Fruit fly (Drosophila melanogaster) whole organism, embryonic: ENCODE results near the gene AspRS-m.

Source experiments
- Awh ChIP-seq: fragments of 200-800 bp; sonication (Bioruptor generic); IDR thresholded peaks from 2 replicates; pipeline ENCODE4, ENCODE4 v1.3.6; 2022; ENCODE audit warnings: missing biosample characterization, missing genetic modification characterization
- B-H1 ChIP-seq: fragments of 200-800 bp; sonication (Bioruptor generic); IDR thresholded peaks from 3 replicates; pipeline ENCODE4 v1.3.6; 2022; ENCODE audit warnings: missing biosample characterization, missing genetic modification characterization
- BtbVII ChIP-seq: fragments of 200-800 bp; sonication (Bioruptor generic); optimal IDR thresholded peaks from 3 replicates; lab custom pipeline; 2017; ENCODE audit warnings: missing biosample characterization, mild to moderate bottlenecking, missing genetic modification characterization
- CG11723 ChIP-seq: fragments of 200-800 bp; sonication (Bioruptor generic); optimal IDR thresholded peaks from 2 replicates; lab custom pipeline; 2017; ENCODE audit warnings: missing biosample characterization, mild to moderate bottlenecking, missing genetic modification characterization
- CG13775 ChIP-seq: fragments of 200-800 bp; sonication (Bioruptor generic); optimal IDR thresholded peaks from 3 replicates; lab custom pipeline; 2017; ENCODE audit warnings: missing biosample characterization, mild to moderate bottlenecking, missing genetic modification characterization
- CG14667 ChIP-seq: fragments of 200-800 bp; sonication (Bioruptor generic); IDR thresholded peaks from 2 replicates; pipeline ENCODE4 v1.3.6; 2022; ENCODE audit warnings: missing biosample characterization, missing genetic modification characterization
- CG14860 ChIP-seq: fragments of 200-800 bp; sonication (Bioruptor generic); IDR thresholded peaks from 3 replicates; pipeline ENCODE4 v1.3.6; 2022; ENCODE audit warnings: missing biosample characterization, missing genetic modification characterization; ENCODE audit not compliant: partially characterized antibody
- CG15696 ChIP-seq: fragments of 200-800 bp; sonication (Bioruptor generic); optimal IDR thresholded peaks from 2 replicates; lab custom pipeline; 2019; ENCODE audit warnings: missing biosample characterization, mild to moderate bottlenecking, missing genetic modification characterization, moderate library complexity
- CG1603 ChIP-seq: fragments of 200-800 bp; sonication (Bioruptor generic); optimal IDR thresholded peaks from 2 replicates; lab custom pipeline; 2019; ENCODE audit warnings: missing biosample characterization, mild to moderate bottlenecking, missing genetic modification characterization, moderate library complexity
- CG16813 ChIP-seq: fragments of 200-800 bp; sonication (Bioruptor generic); IDR thresholded peaks from 3 replicates; pipeline ENCODE4 v1.3.6; 2022; ENCODE audit warnings: missing biosample characterization, missing genetic modification characterization; ENCODE audit not compliant: partially characterized antibody
- CG17829 ChIP-seq: fragments of 200-800 bp; optimal IDR thresholded peaks from 2 replicates; lab custom pipeline; 2019; ENCODE audit warnings: missing biosample characterization, mild to moderate bottlenecking, missing genetic modification characterization, moderate library complexity
- CG2120 ChIP-seq: fragments of 200-800 bp; sonication (Bioruptor generic); optimal IDR thresholded peaks from 3 replicates; lab custom pipeline; 2016; ENCODE audit warnings: missing biosample characterization, missing genetic modification characterization
- CG2199 ChIP-seq: fragments of 200-800 bp; sonication (Bioruptor generic); IDR thresholded peaks from 3 replicates; pipeline ENCODE4 v1.3.6; 2022; ENCODE audit warnings: missing biosample characterization, missing genetic modification characterization
- CG34422 ChIP-seq: fragments of 200-800 bp; sonication (Bioruptor generic); IDR thresholded peaks from 3 replicates; pipeline ENCODE4 v1.3.6; 2022; ENCODE audit warnings: missing biosample characterization, missing genetic modification characterization
- CG3847 ChIP-seq: fragments of 200-800 bp; sonication (Bioruptor generic); IDR thresholded peaks from 2 replicates; pipeline ENCODE4 v1.3.6; 2022; ENCODE audit warnings: missing biosample characterization, missing genetic modification characterization
- CG4617 ChIP-seq: fragments of 200-800 bp; sonication (Bioruptor generic); optimal IDR thresholded peaks from 3 replicates; lab custom pipeline; 2016; ENCODE audit warnings: missing biosample characterization, missing genetic modification characterization, borderline replicate concordance
- CG6272 ChIP-seq: fragments of 200-800 bp; sonication (Bioruptor generic); IDR thresholded peaks from 2 replicates; pipeline ENCODE4 v1.3.6; 2022; ENCODE audit warnings: missing biosample characterization, missing genetic modification characterization
- CG6813 ChIP-seq: fragments of 200-800 bp; sonication (Bioruptor generic); optimal IDR thresholded peaks from 2 replicates; lab custom pipeline; 2017; ENCODE audit warnings: missing biosample characterization, missing genetic modification characterization, mild to moderate bottlenecking, moderate library complexity, missing genetic modification reagents
- CG7372 ChIP-seq: fragments of 200-800 bp; sonication (Bioruptor generic); IDR thresholded peaks from 2 replicates; pipeline ENCODE4 v1.3.6; 2022; ENCODE audit warnings: missing biosample characterization, missing genetic modification characterization
- CG8281 ChIP-seq: fragments of 200-800 bp; sonication (Bioruptor generic); optimal IDR thresholded peaks from 2 replicates; lab custom pipeline; 2018; ENCODE audit warnings: missing biosample characterization, mild to moderate bottlenecking, missing genetic modification characterization, moderate library complexity
- CG8478 ChIP-seq: fragments of >200 bp; optimal IDR thresholded peaks from 2 replicates; lab custom pipeline; 2018
- CG9437 ChIP-seq: fragments of 200-800 bp; sonication (Bioruptor generic); optimal IDR thresholded peaks from 2 replicates; lab custom pipeline; 2018; ENCODE audit warnings: missing biosample characterization, mild to moderate bottlenecking, missing genetic modification characterization
- Dbx ChIP-seq: fragments of 200-800 bp; sonication (Bioruptor generic); IDR thresholded peaks from 3 replicates; pipeline ENCODE4 v1.3.6; 2022; ENCODE audit warnings: missing biosample characterization, missing genetic modification characterization
- Dref ChIP-seq: fragments of 200-800 bp; sonication (Bioruptor generic); IDR thresholded peaks from 2 replicates; pipeline ENCODE4 v1.3.6; 2022; ENCODE audit warnings: missing biosample characterization, missing genetic modification characterization
- H2.0 ChIP-seq: fragments of 200-800 bp; sonication (Bioruptor generic); IDR thresholded peaks from 2 replicates; pipeline ENCODE4 v1.3.6; 2022; ENCODE audit warnings: missing biosample characterization, missing genetic modification characterization
- Hr3 ChIP-seq: fragments of 200-800 bp; sonication (Bioruptor generic); optimal IDR thresholded peaks from 3 replicates; lab custom pipeline; 2016; ENCODE audit warnings: missing biosample characterization, missing genetic modification characterization
- Lpt ChIP-seq: fragments of >200 bp; optimal IDR thresholded peaks from 2 replicates; lab custom pipeline; 2018; ENCODE audit warnings: missing biosample characterization, missing genetic modification characterization
- Mad ChIP-seq: fragments of 200-800 bp; sonication (Bioruptor generic); optimal IDR thresholded peaks from 2 replicates; lab custom pipeline; 2016; ENCODE audit warnings: missing biosample characterization, missing genetic modification characterization
- PHDP ChIP-seq: fragments of 200-800 bp; sonication (Bioruptor generic); optimal IDR thresholded peaks from 3 replicates; lab custom pipeline; 2018; ENCODE audit warnings: missing biosample characterization, mild to moderate bottlenecking, missing genetic modification characterization, moderate library complexity
- Sox102F ChIP-seq: fragments of 200-800 bp; sonication (Bioruptor generic); optimal IDR thresholded peaks from 2 replicates; lab custom pipeline; 2018; ENCODE audit warnings: missing biosample characterization, mild to moderate bottlenecking, missing genetic modification characterization, moderate library complexity
- Sry-β ChIP-seq: fragments of 200-800 bp; sonication (Bioruptor generic); optimal IDR thresholded peaks from 2 replicates; lab custom pipeline; 2018; ENCODE audit warnings: missing biosample characterization, mild to moderate bottlenecking, missing genetic modification characterization, moderate library complexity
- ase ChIP-seq: fragments of 200-800 bp; sonication (Bioruptor generic); IDR thresholded peaks from 3 replicates; pipeline ENCODE4 v1.3.6; 2022; ENCODE audit warnings: missing biosample characterization, missing genetic modification characterization
- bbx ChIP-seq: fragments of 200-800 bp; sonication (Bioruptor generic); IDR thresholded peaks from 2 replicates; pipeline ENCODE4 v1.3.6; 2022; ENCODE audit warnings: missing biosample characterization, missing genetic modification characterization; ENCODE audit not compliant: partially characterized antibody
- caup ChIP-seq: fragments of 200-800 bp; sonication (Bioruptor generic); optimal IDR thresholded peaks from 3 replicates; lab custom pipeline; 2017; ENCODE audit warnings: missing biosample characterization, mild to moderate bottlenecking, missing genetic modification characterization, moderate library complexity; ENCODE audit not compliant: severe bottlenecking
- cg ChIP-seq: fragments of 200-800 bp; sonication (Bioruptor generic); optimal IDR thresholded peaks from 3 replicates; lab custom pipeline; 2019; ENCODE audit warnings: missing biosample characterization, mild to moderate bottlenecking, missing genetic modification characterization, moderate library complexity
- disco-r ChIP-seq: fragments of 200-800 bp; sonication (Bioruptor generic); optimal IDR thresholded peaks from 2 replicates; lab custom pipeline; 2016; ENCODE audit warnings: missing biosample characterization, missing genetic modification characterization
- dysf ChIP-seq: fragments of 200-800 bp; sonication (Bioruptor generic); IDR thresholded peaks from 3 replicates; pipeline ENCODE4 v1.3.6; 2022; ENCODE audit warnings: missing biosample characterization, missing genetic modification characterization
- hbn ChIP-seq: fragments of 200-800 bp; sonication (Bioruptor generic); IDR thresholded peaks from 2 replicates; pipeline ENCODE4 v1.3.6; 2022; ENCODE audit warnings: missing biosample characterization, missing genetic modification characterization; ENCODE audit not compliant: partially characterized antibody
- her ChIP-seq: fragments of 200-800 bp; sonication (Bioruptor generic); optimal IDR thresholded peaks from 2 replicates; lab custom pipeline; 2016; ENCODE audit warnings: missing biosample characterization, missing genetic modification characterization
- mld ChIP-seq: fragments of 200-800 bp; sonication (Bioruptor generic); IDR thresholded peaks from 3 replicates; pipeline ENCODE4 v1.3.6; 2022; ENCODE audit warnings: missing biosample characterization, missing genetic modification characterization; ENCODE audit not compliant: partially characterized antibody
- nerfin-1 ChIP-seq: fragments of 200-800 bp; sonication (Bioruptor generic); optimal IDR thresholded peaks from 3 replicates; lab custom pipeline; 2019; ENCODE audit warnings: missing biosample characterization, mild to moderate bottlenecking, missing genetic modification characterization, moderate library complexity
- pho ChIP-seq: fragments of 200-800 bp; sonication (Bioruptor generic); optimal IDR thresholded peaks from 2 replicates; lab custom pipeline; 2016; ENCODE audit warnings: missing biosample characterization, missing genetic modification characterization
- ranshi ChIP-seq: fragments of 200-800 bp; sonication (Bioruptor generic); IDR thresholded peaks from 2 replicates; pipeline ENCODE4 v1.3.6; 2022; ENCODE audit warnings: missing biosample characterization, missing genetic modification characterization
- run ChIP-seq: fragments of 200-800 bp; sonication (Bioruptor generic); optimal IDR thresholded peaks from 3 replicates; lab custom pipeline; 2018; ENCODE audit warnings: missing biosample characterization, mild to moderate bottlenecking, missing genetic modification characterization
- sd ChIP-seq: fragments of 200-800 bp; sonication (Bioruptor generic); optimal IDR thresholded peaks from 3 replicates; lab custom pipeline; 2018; ENCODE audit warnings: missing biosample characterization, mild to moderate bottlenecking, missing genetic modification characterization, moderate library complexity
- ttk ChIP-seq: fragments of 200-800 bp; sonication (Bioruptor generic); IDR thresholded peaks from 2 replicates; pipeline ENCODE4 v2.1.2; 2022; ENCODE audit warnings: missing biosample characterization, missing genetic modification characterization
- zen ChIP-seq: fragments of 200-800 bp; sonication (Bioruptor generic); optimal IDR thresholded peaks from 3 replicates; lab custom pipeline; 2018; ENCODE audit warnings: missing biosample characterization, mild to moderate bottlenecking, missing genetic modification characterization, moderate library complexity
- zen2 ChIP-seq: fragments of 200-800 bp; sonication (Bioruptor generic); IDR thresholded peaks from 3 replicates; pipeline ENCODE4 v1.3.6; 2022; ENCODE audit warnings: missing biosample characterization, missing genetic modification characterization; ENCODE audit not compliant: partially characterized antibody
- zf30C ChIP-seq: fragments of 200-800 bp; sonication (Bioruptor generic); optimal IDR thresholded peaks from 3 replicates; lab custom pipeline; 2018; ENCODE audit warnings: missing biosample characterization, mild to moderate bottlenecking, missing genetic modification characterization

The AspRS-m gene

DNA sequence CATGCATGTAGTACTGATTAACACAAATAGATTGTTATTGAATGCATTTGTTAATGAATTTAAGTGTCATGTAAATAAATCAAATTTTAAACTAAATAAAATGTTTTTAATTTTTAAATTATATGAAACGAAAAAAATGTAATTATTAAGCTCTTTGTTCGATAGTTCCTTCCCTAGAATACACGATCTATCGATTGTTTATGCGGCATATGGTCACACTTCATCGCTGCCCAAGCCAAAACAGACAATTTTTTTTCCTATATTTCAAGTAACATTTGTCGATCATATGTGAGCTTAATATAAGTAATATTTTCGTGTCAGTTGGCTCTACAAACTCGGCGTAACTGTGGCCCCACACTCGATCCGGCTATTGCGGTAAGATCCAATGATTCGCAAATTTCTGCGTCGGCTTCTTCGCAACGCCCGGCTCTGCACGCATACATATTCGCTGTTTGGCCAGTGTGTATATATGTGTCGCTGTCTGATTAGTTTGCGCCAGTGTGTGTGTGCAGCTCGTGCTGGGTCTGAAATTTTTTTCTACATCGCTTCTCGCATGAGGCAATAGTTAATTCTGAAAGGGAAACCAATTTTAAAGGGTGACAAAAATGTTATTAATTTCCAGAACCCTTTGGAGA, at the start of gene AspRS-m (continued):
- TF ChIP-seq her (GFP tag; lab: Kevin White, UChicago) (no peak), mld (GFP tag; lab: Robert Waterston, UW) (peak; percentile 68; the same call in 2 of the 3 replicates), zf30C (no peak), CG13775 (GFP tag; lab: Kevin White, UChicago) (peak; percentile 20), zen (tag; lab: Kevin White, UChicago) (peak; percentile 18), ttk (GFP tag; lab: Robert Waterston, UW) (no peak), Sry-β (no peak), Dbx (peak; percentile 44; the same call in 1 of the 3 replicates), BtbVII (no peak), Dref (peak; percentile 72), pho (peak; percentile 25), B-H1 (GFP tag; lab: Robert Waterston, UW) (no peak), H2.0 (GFP tag; lab: Robert Waterston, UW) (peak; percentile 20; the same call in 1 of the 2 replicates), ranshi (GFP tag; lab: Robert Waterston, UW) (peak; percentile 27; the same call in 1 of the 2 replicates), Lpt (GFP tag; lab: Kevin White, UChicago) (no peak), CG14860 (peak; percentile 83), disco-r (GFP tag; lab: Kevin White, UChicago) (no peak), CG8281 (tag; lab: Kevin White, UChicago) (no peak), CG8478 (lab: Kevin White, UChicago) (peak; percentile 79), run (tag; lab: Kevin White, UChicago) (no peak), CG17829 (tag; lab: Kevin White, UChicago) (peak; percentile 40), caup (GFP tag; lab: Kevin White, UChicago) (no peak), CG1603 (tag; lab: Kevin White, UChicago) (no peak), CG7372 (GFP tag; lab: Robert Waterston, UW) (no peak), dysf (GFP tag; lab: Robert Waterston, UW) (no peak), CG9437 (no peak), ase (GFP tag; lab: Robert Waterston, UW) (no peak), cg (GFP tag; lab: Kevin White, UChicago) (peak; percentile 97), PHDP (tag; lab: Kevin White, UChicago) (no peak), CG15696 (tag; lab: Kevin White, UChicago) (peak; percentile 33), sd (tag; lab: Kevin White, UChicago) (peak; percentile 33), CG4617 (GFP tag; lab: Kevin White, UChicago) (peak; percentile 33), nerfin-1 (tag; lab: Kevin White, UChicago) (peak; percentile 72), CG2120 (GFP tag; lab: Kevin White, UChicago) (peak; percentile 31), Hr3 (GFP tag; lab: Kevin White, UChicago) (peak; percentile 35), CG34422 (peak; percentile 81), zen2 (GFP tag; lab: Robert Waterston, UW) (peak; percentile 27; the same call in 1 of the 3 replicates), CG2199 (GFP tag; lab: Robert Waterston, UW) (no peak), Awh (GFP tag; lab: Robert Waterston, UW) (no peak), hbn (GFP tag; lab: Robert Waterston, UW) (peak; percentile 71), CG6272 (GFP tag; lab: Robert Waterston, UW) (0 out of 2 replicates have a peak, but pooled peaks have one; percentile 14), CG3847 (GFP tag; lab: Robert Waterston, UW) (peak; percentile 55), Mad (GFP tag; lab: Kevin White, UChicago) (no peak), Sox102F (GFP tag; lab: Kevin White, UChicago) (no peak), bbx (GFP tag; lab: Robert Waterston, UW) (peak; percentile 89), CG11723 (no peak), CG16813 (GFP tag; lab: Robert Waterston, UW) (peak; percentile 92), CG14667 (GFP tag; lab: Robert Waterston, UW) (no peak), CG6813 (GFP tag; lab: Kevin White, UChicago) (no peak)
